Fruit fly (Drosophila melanogaster) whole organism, embryonic: ENCODE data around the gene Ran-like.

Source experiments
- Atf3 ChIP-seq: fragments of 200-800 bp; sonication (Bioruptor generic); optimal IDR thresholded peaks from 3 replicates; lab custom pipeline; 2016; ENCODE audit warnings: missing biosample characterization, missing genetic modification characterization
- CG12071 ChIP-seq: fragments of 200-800 bp; sonication (Bioruptor generic); optimal IDR thresholded peaks from 3 replicates; lab custom pipeline; 2018; ENCODE audit warnings: missing biosample characterization, mild to moderate bottlenecking, missing genetic modification characterization
- CG12219 ChIP-seq: fragments of 200-800 bp; sonication (Bioruptor generic); optimal IDR thresholded peaks from 3 replicates; lab custom pipeline; 2018; ENCODE audit warnings: missing biosample characterization, mild to moderate bottlenecking, missing genetic modification characterization
- CG13424 ChIP-seq: fragments of 200-800 bp; sonication (Bioruptor generic); optimal IDR thresholded peaks from 2 replicates; lab custom pipeline; 2019; ENCODE audit warnings: missing biosample characterization, mild to moderate bottlenecking, missing genetic modification characterization, moderate library complexity
- CG14441 ChIP-seq: fragments of 200-800 bp; sonication (Bioruptor generic); IDR thresholded peaks from 2 replicates; pipeline ENCODE4 v1.3.6; 2022; ENCODE audit warnings: missing biosample characterization, missing genetic modification characterization
- CG14667 ChIP-seq: fragments of 200-800 bp; sonication (Bioruptor generic); IDR thresholded peaks from 2 replicates; pipeline ENCODE4 v1.3.6; 2022; ENCODE audit warnings: missing biosample characterization, missing genetic modification characterization
- CG15269 ChIP-seq: fragments of 200-800 bp; sonication (Bioruptor generic); optimal IDR thresholded peaks from 2 replicates; lab custom pipeline; 2018; ENCODE audit warnings: missing biosample characterization, mild to moderate bottlenecking, missing genetic modification characterization, moderate library complexity
- CG16815 ChIP-seq: fragments of 200-800 bp; sonication (Bioruptor generic); optimal IDR thresholded peaks from 3 replicates; lab custom pipeline; 2017; ENCODE audit warnings: missing biosample characterization, mild to moderate bottlenecking, missing genetic modification characterization
- CG18599 ChIP-seq: fragments of 200-800 bp; sonication (Bioruptor generic); optimal IDR thresholded peaks from 3 replicates; lab custom pipeline; 2017; ENCODE audit warnings: missing biosample characterization, missing genetic modification characterization, mild to moderate bottlenecking, moderate library complexity, missing genetic modification reagents
- CG31365 ChIP-seq: fragments of 200-800 bp; sonication (Bioruptor generic); optimal IDR thresholded peaks from 2 replicates; lab custom pipeline; 2018; ENCODE audit warnings: missing biosample characterization, mild to moderate bottlenecking, missing genetic modification characterization
- CG31388 ChIP-seq: fragments of 200-800 bp; sonication (Bioruptor generic); optimal IDR thresholded peaks from 2 replicates; lab custom pipeline; 2016; ENCODE audit warnings: missing biosample characterization, missing genetic modification characterization
- CG31441 ChIP-seq: fragments of 200-800 bp; sonication (Bioruptor generic); IDR thresholded peaks from 2 replicates; pipeline ENCODE4 v1.3.6; 2022; ENCODE audit warnings: missing biosample characterization, missing genetic modification characterization
- CG32767 ChIP-seq: fragments of 200-800 bp; sonication (Bioruptor generic); IDR thresholded peaks from 2 replicates; pipeline ENCODE4 v1.3.6; 2022; ENCODE audit warnings: missing biosample characterization, missing genetic modification characterization
- CG32772 ChIP-seq: fragments of 200-800 bp; sonication (Bioruptor generic); IDR thresholded peaks from 2 replicates; pipeline ENCODE4 v1.3.6; 2022; ENCODE audit warnings: missing biosample characterization, missing genetic modification characterization
- CG4404 ChIP-seq: fragments of 200-800 bp; sonication (Bioruptor generic); IDR thresholded peaks from 2 replicates; pipeline ENCODE4 v1.3.6; 2022; ENCODE audit warnings: missing biosample characterization, missing genetic modification characterization
- CG6813 ChIP-seq: fragments of 200-800 bp; sonication (Bioruptor generic); optimal IDR thresholded peaks from 2 replicates; lab custom pipeline; 2017; ENCODE audit warnings: missing biosample characterization, missing genetic modification characterization, mild to moderate bottlenecking, moderate library complexity, missing genetic modification reagents
- CG7271 ChIP-seq: fragments of 200-800 bp; sonication (Bioruptor generic); optimal IDR thresholded peaks from 2 replicates; lab custom pipeline; 2018; ENCODE audit warnings: missing biosample characterization, mild to moderate bottlenecking, missing genetic modification characterization, moderate library complexity
- CG7786 ChIP-seq: fragments of 200-800 bp; sonication (Bioruptor generic); optimal IDR thresholded peaks from 2 replicates; lab custom pipeline; 2016; ENCODE audit warnings: missing biosample characterization, missing genetic modification characterization
- CG8359 ChIP-seq: fragments of 200-800 bp; sonication (Bioruptor generic); optimal IDR thresholded peaks from 2 replicates; lab custom pipeline; 2017; ENCODE audit warnings: missing biosample characterization, mild to moderate bottlenecking, missing genetic modification characterization, borderline replicate concordance
- CHES-1-like ChIP-seq: fragments of 200-800 bp; sonication (Bioruptor generic); optimal IDR thresholded peaks from 2 replicates; lab custom pipeline; 2016; ENCODE audit warnings: missing biosample characterization, missing genetic modification characterization
- Doc2 ChIP-seq: fragments of 200-800 bp; sonication (Bioruptor generic); IDR thresholded peaks from 2 replicates; pipeline ENCODE4 v1.3.6; 2022; ENCODE audit warnings: missing biosample characterization, missing genetic modification characterization
- Fer1 ChIP-seq: fragments of 200-800 bp; sonication (Bioruptor generic); optimal IDR thresholded peaks from 2 replicates; lab custom pipeline; 2017; ENCODE audit warnings: missing biosample characterization, mild to moderate bottlenecking, missing genetic modification characterization
- H2.0 ChIP-seq: fragments of 200-800 bp; sonication (Bioruptor generic); IDR thresholded peaks from 2 replicates; pipeline ENCODE4 v1.3.6; 2022; ENCODE audit warnings: missing biosample characterization, missing genetic modification characterization
- HHEX ChIP-seq: fragments of 200-800 bp; sonication (Bioruptor generic); optimal IDR thresholded peaks from 3 replicates; lab custom pipeline; 2017; ENCODE audit warnings: missing biosample characterization, mild to moderate bottlenecking, missing genetic modification characterization, missing genetic modification reagents
- Hr51 ChIP-seq, 2 experiments: fragments of 200-800 bp; sonication (Bioruptor generic); optimal IDR thresholded peaks; 2 replicates in 1 of 2; 3 replicates in 1 of 2; lab custom pipeline; 2016 to 2018; ENCODE audit warnings: missing biosample characterization in 2 of 2, missing genetic modification characterization in 2 of 2, mild to moderate bottlenecking in 1 of 2, moderate library complexity in 1 of 2
- NfI ChIP-seq: fragments of 200-800 bp; sonication (Bioruptor generic); optimal IDR thresholded peaks from 3 replicates; lab custom pipeline; 2018; ENCODE audit warnings: missing biosample characterization, mild to moderate bottlenecking, missing genetic modification characterization, moderate library complexity
- Xbp1 ChIP-seq: fragments of 200-800 bp; sonication (Bioruptor generic); optimal IDR thresholded peaks from 3 replicates; lab custom pipeline; 2016; ENCODE audit warnings: missing biosample characterization, mild to moderate bottlenecking, missing genetic modification characterization
- abd-A ChIP-seq: fragments of 200-800 bp; sonication (Bioruptor generic); optimal IDR thresholded peaks from 3 replicates; lab custom pipeline; 2019; ENCODE audit warnings: missing biosample characterization, mild to moderate bottlenecking, missing genetic modification characterization, moderate library complexity
- chn ChIP-seq: fragments of 200-800 bp; sonication (Bioruptor generic); optimal IDR thresholded peaks from 2 replicates; lab custom pipeline; 2016; ENCODE audit warnings: missing biosample characterization, missing genetic modification characterization
- cwo ChIP-seq: fragments of 200-800 bp; sonication (Bioruptor generic); optimal IDR thresholded peaks from 3 replicates; lab custom pipeline; 2017; ENCODE audit warnings: missing biosample characterization, missing genetic modification characterization, mild to moderate bottlenecking, moderate library complexity, missing genetic modification reagents
- dmrt11E ChIP-seq: fragments of 200-800 bp; sonication (Bioruptor generic); optimal IDR thresholded peaks from 3 replicates; lab custom pipeline; 2018; ENCODE audit warnings: missing biosample characterization, mild to moderate bottlenecking, missing genetic modification characterization, moderate library complexity
- gce ChIP-seq: fragments of 200-800 bp; sonication (Bioruptor generic); IDR thresholded peaks from 3 replicates; pipeline ENCODE4 v1.3.6; 2022; ENCODE audit warnings: missing biosample characterization, missing genetic modification characterization
- hkb ChIP-seq, 2 experiments: fragments of 200-800 bp in 1 of 2; fragments of >200 bp in 1 of 2; sonication (Bioruptor generic) in 1 of 2; IDR thresholded peaks in 1 of 2; optimal IDR thresholded peaks in 1 of 2; 2 replicates each; pipeline versions ENCODE4 v1.3.6 to Lab custom; 2017 to 2022; ENCODE audit warnings: missing biosample characterization in 1 of 2, missing genetic modification characterization in 1 of 2
- klu ChIP-seq: fragments of 200-800 bp; sonication (Bioruptor generic); IDR thresholded peaks from 2 replicates; pipeline ENCODE4 v1.3.6; 2022; ENCODE audit warnings: missing biosample characterization, missing genetic modification characterization
- kni ChIP-seq: fragments of 200-800 bp; sonication (Bioruptor generic); optimal IDR thresholded peaks from 3 replicates; lab custom pipeline; 2017; ENCODE audit warnings: mild to moderate bottlenecking, missing biosample characterization, missing genetic modification reagents, missing genetic modification characterization
- lmd ChIP-seq: fragments of 200-800 bp; sonication (Bioruptor generic); IDR thresholded peaks from 2 replicates; pipeline ENCODE4 v1.3.6; 2022; ENCODE audit warnings: missing biosample characterization, missing genetic modification characterization
- luna ChIP-seq: fragments of 200-800 bp; sonication (Bioruptor generic); optimal IDR thresholded peaks from 2 replicates; lab custom pipeline; 2016; ENCODE audit warnings: missing biosample characterization, missing genetic modification characterization
- prd ChIP-seq, 3 experiments: fragments of >200 bp in 2 of 3; fragments of 200-800 bp in 1 of 3; sonication (Bioruptor generic) in 1 of 3; optimal IDR thresholded peaks in 2 of 3; IDR thresholded peaks in 1 of 3; 2 replicates in 2 of 3; 3 replicates in 1 of 3; pipeline versions ENCODE4 v1.3.6 to Lab custom; 2017 to 2022; ENCODE audit warnings: missing biosample characterization in 1 of 3, missing genetic modification characterization in 1 of 3
- pros ChIP-seq: fragments of 200-800 bp; sonication (Bioruptor generic); optimal IDR thresholded peaks from 3 replicates; lab custom pipeline; 2019; ENCODE audit warnings: missing biosample characterization, mild to moderate bottlenecking, missing genetic modification characterization, moderate library complexity
- schlank ChIP-seq: fragments of 200-800 bp; sonication (Bioruptor generic); optimal IDR thresholded peaks from 2 replicates; lab custom pipeline; 2018; ENCODE audit warnings: missing biosample characterization, mild to moderate bottlenecking, missing genetic modification characterization
- sens-2 ChIP-seq: fragments of 200-800 bp; sonication (Bioruptor generic); IDR thresholded peaks from 2 replicates; pipeline ENCODE4 v1.3.6; 2022; ENCODE audit warnings: missing biosample characterization, missing genetic modification characterization
- slbo ChIP-seq: fragments of 200-800 bp; sonication (Bioruptor generic); IDR thresholded peaks from 2 replicates; pipeline ENCODE4 v1.3.6; 2022; ENCODE audit warnings: missing biosample characterization, missing genetic modification characterization
- slou ChIP-seq: fragments of 200-800 bp; sonication (Bioruptor generic); optimal IDR thresholded peaks from 3 replicates; lab custom pipeline; 2016; ENCODE audit warnings: missing biosample characterization, missing genetic modification characterization
- tgo ChIP-seq: fragments of 200-800 bp; sonication (Bioruptor generic); IDR thresholded peaks from 3 replicates; pipeline ENCODE4 v1.3.6; 2022; ENCODE audit warnings: missing biosample characterization, missing genetic modification characterization
- toy ChIP-seq: fragments of 200-800 bp; sonication (Bioruptor generic); IDR thresholded peaks from 2 replicates; pipeline ENCODE4 v1.3.6; 2022; ENCODE audit warnings: missing biosample characterization, missing genetic modification characterization
- ttk ChIP-seq: fragments of 200-800 bp; sonication (Bioruptor generic); IDR thresholded peaks from 2 replicates; pipeline ENCODE4 v2.1.2; 2022; ENCODE audit warnings: missing biosample characterization, missing genetic modification characterization
- zfh2 ChIP-seq: fragments of 200-800 bp; sonication (Bioruptor generic); optimal IDR thresholded peaks from 2 replicates; lab custom pipeline; 2016; ENCODE audit warnings: missing biosample characterization, missing genetic modification characterization

The Ran-like gene

DNA sequence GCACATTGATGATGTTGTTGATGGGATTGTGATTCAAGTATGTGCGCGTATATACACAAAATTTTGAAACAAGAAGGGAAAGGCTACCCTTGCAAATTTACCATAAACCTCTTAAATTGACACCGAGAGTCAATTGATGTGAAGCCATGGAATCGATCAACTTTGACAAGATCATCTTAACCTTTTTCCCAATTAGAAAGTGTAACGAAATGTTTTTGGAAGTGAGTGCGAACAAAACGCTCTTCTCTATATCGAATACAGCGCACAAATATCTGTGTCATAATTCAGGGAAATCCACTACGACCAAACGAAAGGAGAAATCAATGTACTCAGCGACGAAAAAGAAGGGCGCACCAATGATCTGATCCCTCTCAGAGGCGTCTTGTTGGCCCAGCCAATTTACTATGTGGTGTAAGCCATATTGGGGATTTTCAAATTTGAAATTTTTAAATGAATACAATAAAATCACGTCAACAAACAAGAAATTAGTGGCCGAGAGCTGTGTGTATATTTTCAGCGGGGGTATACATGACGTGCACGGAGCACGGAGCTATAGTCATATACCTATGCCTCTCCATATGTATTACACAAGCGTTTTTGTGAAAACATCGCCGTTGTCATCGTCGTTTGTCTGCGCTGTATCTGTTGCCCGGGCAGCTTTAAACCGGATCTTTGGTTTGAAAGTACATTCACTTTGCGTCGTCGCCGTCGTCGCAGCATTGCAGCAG, 48.4 kb upstream of the Ran-like start (continued):
- TF ChIP-seq CG14667 (GFP tag; lab: Robert Waterston, UW) (no peak), luna (GFP tag; lab: Kevin White, UChicago) (no peak), sens-2 (GFP tag; lab: Robert Waterston, UW) (peak; percentile 40; the same call in 1 of the 2 replicates), Atf3 (GFP tag; lab: Kevin White, UChicago) (no peak), ttk (GFP tag; lab: Robert Waterston, UW) (peak; percentile 53), Hr51 (GFP tag; optimal IDR thresholded peaks at IDR 0.05; lab: Kevin White, UChicago) (peak in 1 of 2 experiments; percentile 65), pros (GFP tag; lab: Kevin White, UChicago) (peak; percentile 69), CG31388 (peak; percentile 10), schlank (tag; lab: Kevin White, UChicago) (no peak), CG14441 (GFP tag; lab: Robert Waterston, UW) (peak; percentile 49; the same call in 1 of the 2 replicates), tgo (GFP tag; lab: Robert Waterston, UW) (no peak), CG8359 (GFP tag; lab: Kevin White, UChicago) (no peak), Fer1 (peak; percentile 23), CG6813 (GFP tag; lab: Kevin White, UChicago) (peak; percentile 23), kni (GFP tag; lab: Kevin White, UChicago) (no peak), HHEX (GFP tag; lab: Kevin White, UChicago) (peak; percentile 40), abd-A (tag; lab: Kevin White, UChicago) (peak; percentile 62), CG12219 (GFP tag; lab: Kevin White, UChicago) (peak; percentile 19), NfI (GFP tag; lab: Kevin White, UChicago) (peak; percentile 36), H2.0 (peak; percentile 46; the same call in 1 of the 2 replicates), dmrt11E (tag; lab: Kevin White, UChicago) (peak; percentile 19), CG7786 (GFP tag; lab: Kevin White, UChicago) (peak; percentile 53), CG18599 (GFP tag; lab: Kevin White, UChicago) (peak; percentile 35), cwo (GFP tag; lab: Kevin White, UChicago) (peak; percentile 5), CG15269 (tag; lab: Kevin White, UChicago) (peak; percentile 28), CG32767 (GFP tag; lab: Robert Waterston, UW) (0 out of 2 replicates have a peak, but pooled peaks have one; percentile 48), CG31441 (GFP tag; lab: Robert Waterston, UW) (no peak), slou (GFP tag; lab: Kevin White, UChicago) (no peak), toy (GFP tag; lab: Robert Waterston, UW) (0 out of 2 replicates have a peak, but pooled peaks have one; percentile 17), CG7271 (tag; lab: Kevin White, UChicago) (no peak), prd (optimal IDR thresholded peaks at IDR 0.05; lab: Kevin White, UChicago) (no peak), prd (GFP tag; IDR thresholded peaks at IDR 0.05; lab: Robert Waterston, UW) (0 out of 3 replicates have a peak, but pooled peaks have one; percentile 17), klu (GFP tag; lab: Robert Waterston, UW) (no peak), gce (GFP tag; lab: Robert Waterston, UW) (peak; percentile 8; the same call in 1 of the 3 replicates), CG16815 (GFP tag; lab: Kevin White, UChicago) (no peak), Xbp1 (GFP tag; lab: Kevin White, UChicago) (peak; percentile 42), slbo (GFP tag; lab: Robert Waterston, UW) (0 out of 2 replicates have a peak, but pooled peaks have one; percentile 5), chn (GFP tag; lab: Kevin White, UChicago) (no peak), CG31365 (tag; lab: Kevin White, UChicago) (no peak), CG12071 (GFP tag; lab: Kevin White, UChicago) (peak; percentile 48), CHES-1-like (no peak), zfh2 (GFP tag; lab: Kevin White, UChicago) (peak; percentile 50), lmd (GFP tag; lab: Robert Waterston, UW) (peak; percentile 16; the same call in 1 of the 2 replicates), CG32772 (GFP tag; lab: Robert Waterston, UW) (0 out of 2 replicates have a peak, but pooled peaks have one; percentile 4), CG13424 (tag; lab: Kevin White, UChicago) (peak; percentile 49), Doc2 (GFP tag; lab: Robert Waterston, UW) (no peak), hkb (optimal IDR thresholded peaks at IDR 0.05; lab: Kevin White, UChicago) (no peak), hkb (GFP tag; IDR thresholded peaks at IDR 0.05; lab: Robert Waterston, UW) (peak; percentile 27; the same call in 1 of the 2 replicates), CG4404 (GFP tag; lab: Robert Waterston, UW) (no peak)
